Worm (Caenorhabditis elegans) whole organism, L3 larva: ENCODE data around the gene vnut-1.
A peak's percentile ranks its signal among the peaks of the same experiment; 100 is the strongest.

ENCODE experiments used
- R02D3.7 ChIP-seq: fragments of 150-350 bp; optimal IDR thresholded peaks from 2 replicates; lab custom pipeline; 2014; ENCODE audit warnings: missing biosample characterization, missing genetic modification characterization
- ZK546.5 ChIP-seq: sonication (generic microtip); optimal IDR thresholded peaks from 2 replicates; lab custom pipeline; 2017; ENCODE audit warnings: missing biosample characterization, missing genetic modification characterization
- aly-2 ChIP-seq: fragments of 150-350 bp; optimal IDR thresholded peaks from 2 replicates; lab custom pipeline; 2014; ENCODE audit warnings: missing biosample characterization, missing genetic modification characterization
- ama-1 ChIP-seq: fragments of 150-350 bp; optimal IDR thresholded peaks from 2 replicates; lab custom pipeline; 2018
- ceh-82 ChIP-seq: fragments of 150-350 bp; optimal IDR thresholded peaks from 2 replicates; lab custom pipeline; 2014; ENCODE audit warnings: missing biosample characterization, missing genetic modification characterization
- daf-12 ChIP-seq: fragments of 150-350 bp; optimal IDR thresholded peaks from 2 replicates; lab custom pipeline; 2014; ENCODE audit warnings: missing biosample characterization, missing genetic modification reagents, missing genetic modification characterization
- egl-27 ChIP-seq: sonication (generic microtip); optimal IDR thresholded peaks from 4 replicates; lab custom pipeline; 2017; ENCODE audit warnings: missing biosample characterization, missing genetic modification reagents, missing genetic modification characterization
- egl-5 ChIP-seq: fragments of 150-350 bp; optimal IDR thresholded peaks from 2 replicates; lab custom pipeline; 2017; ENCODE audit warnings: missing biosample characterization, missing genetic modification reagents, missing genetic modification characterization, inconsistent platforms
- elt-2 ChIP-seq: sonication (generic microtip); optimal IDR thresholded peaks from 2 replicates; lab custom pipeline; 2016; ENCODE audit warnings: missing genetic modification reagents, mild to moderate bottlenecking, missing genetic modification characterization, missing compliant biosample characterization
- elt-3 ChIP-seq, 3 experiments: fragments of 150-350 bp in 1 of 3; sonication (generic microtip) in 2 of 3; optimal IDR thresholded peaks; 2 replicates in 2 of 3; 4 replicates in 1 of 3; lab custom pipeline; 2014 to 2017; ENCODE audit warnings: missing biosample characterization in 3 of 3, missing genetic modification characterization in 3 of 3
- eor-1 ChIP-seq, 2 experiments: fragments of 150-350 bp; optimal IDR thresholded peaks; 2 replicates each; lab custom pipeline; 2014 to 2018; ENCODE audit warnings: missing biosample characterization in 2 of 2, missing genetic modification characterization in 2 of 2
- fkh-10 ChIP-seq: sonication (generic microtip); optimal IDR thresholded peaks from 2 replicates; lab custom pipeline; 2017; ENCODE audit warnings: missing biosample characterization, missing genetic modification reagents, missing genetic modification characterization
- fos-1 ChIP-seq: fragments of 150-350 bp; optimal IDR thresholded peaks from 2 replicates; lab custom pipeline; 2014; ENCODE audit warnings: missing biosample characterization, missing genetic modification characterization
- jun-1 ChIP-seq: fragments of 150-350 bp; optimal IDR thresholded peaks from 2 replicates; lab custom pipeline; 2014; ENCODE audit warnings: missing biosample characterization, missing genetic modification reagents, missing genetic modification characterization
- lin-15B ChIP-seq: fragments of 150-350 bp; optimal IDR thresholded peaks from 2 replicates; lab custom pipeline; 2014; ENCODE audit warnings: missing biosample characterization, missing genetic modification characterization
- lin-39 ChIP-seq: fragments of 150-350 bp; optimal IDR thresholded peaks from 2 replicates; lab custom pipeline; 2018; ENCODE audit warnings: missing biosample characterization, missing genetic modification reagents, missing genetic modification characterization
- mdl-1 ChIP-seq: fragments of 150-350 bp; optimal IDR thresholded peaks from 2 replicates; lab custom pipeline; 2014; ENCODE audit warnings: missing biosample characterization, missing genetic modification characterization
- mml-1 ChIP-seq: fragments of 150-350 bp; sonication (generic microtip); optimal IDR thresholded peaks from 3 replicates; lab custom pipeline; 2014; ENCODE audit warnings: missing biosample characterization, missing genetic modification characterization
- nfya-1 ChIP-seq: sonication (generic microtip); optimal IDR thresholded peaks from 2 replicates; lab custom pipeline; 2017; ENCODE audit warnings: missing genetic modification characterization, mild to moderate bottlenecking, missing compliant biosample characterization, antibody characterized with exemption, moderate library complexity; ENCODE audit not compliant: insufficient read depth
- nhr-11 ChIP-seq: fragments of 150-350 bp; optimal IDR thresholded peaks from 2 replicates; lab custom pipeline; 2014; ENCODE audit warnings: missing biosample characterization, missing genetic modification characterization
- nhr-12 ChIP-seq: fragments of 150-350 bp; optimal IDR thresholded peaks from 2 replicates; lab custom pipeline; 2014; ENCODE audit warnings: missing biosample characterization, missing genetic modification characterization
- nhr-237 ChIP-seq: fragments of 150-350 bp; optimal IDR thresholded peaks from 2 replicates; lab custom pipeline; 2014; ENCODE audit warnings: missing biosample characterization, missing genetic modification characterization
- nhr-28 ChIP-seq: fragments of 150-350 bp; optimal IDR thresholded peaks from 2 replicates; lab custom pipeline; 2014; ENCODE audit warnings: missing biosample characterization, missing genetic modification characterization
- nhr-76 ChIP-seq: fragments of 150-350 bp; sonication (generic microtip); optimal IDR thresholded peaks from 5 replicates; lab custom pipeline; 2014; ENCODE audit warnings: missing biosample characterization, missing genetic modification characterization
- nhr-77 ChIP-seq: fragments of 150-350 bp; optimal IDR thresholded peaks from 2 replicates; lab custom pipeline; 2014; ENCODE audit warnings: missing biosample characterization, missing genetic modification characterization
- pha-4 ChIP-seq: fragments of 150-350 bp; optimal IDR thresholded peaks from 2 replicates; lab custom pipeline; 2014; ENCODE audit warnings: missing biosample characterization, missing genetic modification reagents, missing genetic modification characterization
- skn-1 ChIP-seq: fragments of 150-350 bp; optimal IDR thresholded peaks from 2 replicates; lab custom pipeline; 2014; ENCODE audit warnings: missing biosample characterization, missing genetic modification characterization
- snpc-4 ChIP-seq: fragments of 150-350 bp; optimal IDR thresholded peaks from 2 replicates; lab custom pipeline; 2014; ENCODE audit warnings: missing biosample characterization, missing genetic modification characterization
- tbx-2 ChIP-seq: sonication (generic microtip); optimal IDR thresholded peaks from 2 replicates; lab custom pipeline; 2016; ENCODE audit warnings: mild to moderate bottlenecking, missing genetic modification characterization, missing compliant biosample characterization
- unc-39 ChIP-seq: sonication (generic microtip); optimal IDR thresholded peaks from 4 replicates; lab custom pipeline; 2017; ENCODE audit warnings: missing biosample characterization, missing genetic modification characterization
- unc-62 ChIP-seq: fragments of 150-350 bp; sonication (generic microtip); optimal IDR thresholded peaks from 4 replicates; lab custom pipeline; 2014; ENCODE audit warnings: missing biosample characterization, missing genetic modification reagents, missing genetic modification characterization
- zag-1 ChIP-seq: fragments of 150-350 bp; optimal IDR thresholded peaks from 2 replicates; lab custom pipeline; 2014; ENCODE audit warnings: missing biosample characterization, missing genetic modification characterization
- ztf-11 ChIP-seq: fragments of 150-350 bp; optimal IDR thresholded peaks from 2 replicates; lab custom pipeline; 2014; ENCODE audit warnings: missing biosample characterization, missing genetic modification characterization
- ztf-4 ChIP-seq: fragments of 150-350 bp; optimal IDR thresholded peaks from 2 replicates; lab custom pipeline; 2014; ENCODE audit warnings: missing biosample characterization, missing genetic modification characterization

Gene vnut-1

ce11 chrII:14510162-14510561, 20.6 kb downstream of the vnut-1 start:
- peak; percentile 54 for TF ChIP-seq elt-2 (tag; lab: Kevin White, UChicago)
- no peak for TF ChIP-seq unc-39 (tag; lab: Kevin White, UChicago)
- TF ChIP-seq, all 47 proteins: peak for 1

ce11 chrII:14511189-14511588, 21.6 kb downstream of the vnut-1 start, which contains the start of gene K10H10.13:
Gene K10H10.13 (minus strand): TSS chrII:14511289.
- no peak for TF ChIP-seq egl-5 (tag; lab: Kevin White, UChicago)
- TF ChIP-seq zag-1 (tag; lab: Kevin White, UChicago): no peak

ce11 chrII:14515017-14515416, 25.4 kb downstream of the vnut-1 start, which contains the start of gene K10H10.9:
Gene K10H10.9 (minus strand): TSS chrII:14515117.
- no peak for TF ChIP-seq zag-1 (tag; lab: Kevin White, UChicago)

ce11 chrII:14522037-14522436, 32.4 kb downstream of the vnut-1 start, which contains the start of gene btb-19:
Gene btb-19 (minus strand): TSS chrII:14522137.
- TF ChIP-seq nhr-28 (tag; lab: Kevin White, UChicago) (no peak), ZK546.5 (tag; lab: Kevin White, UChicago) (no peak), mdl-1 (tag; lab: Kevin White, UChicago) (no peak), eor-1 (tag; optimal IDR thresholded peaks at IDR 0.05; lab: Kevin White, UChicago) (no peak), nhr-11 (tag; lab: Kevin White, UChicago) (no peak), snpc-4 (no peak), jun-1 (tag; lab: Kevin White, UChicago) (no peak), nfya-1 (tag; lab: Kevin White, UChicago) (no peak), aly-2 (tag; lab: Kevin White, UChicago) (no peak), mml-1 (no peak), unc-39 (tag; lab: Kevin White, UChicago) (no peak), elt-3 (tag; optimal IDR thresholded peaks at IDR 0.05; lab: Kevin White, UChicago) (no peak)

- TF ChIP-seq pha-4 (tag; lab: Kevin White, UChicago): no peak
- TF ChIP-seq nhr-76 (tag; lab: Kevin White, UChicago): no peak
- TF ChIP-seq mdl-1 (tag; lab: Kevin White, UChicago): no peak
- no peak for TF ChIP-seq unc-39 (tag; lab: Kevin White, UChicago)
- TF ChIP-seq, all 47 proteins: peak for 0
These were observed 33.5 kb downstream of the vnut-1 start, which contains the start of gene btb-20 for ce11 chrII:14523070-14523572. Gene btb-20 (minus strand): TSS chrII:14523522.

- no peak for TF ChIP-seq nhr-12 (tag; lab: Kevin White, UChicago)
- TF ChIP-seq ztf-4 (tag; lab: Kevin White, UChicago): no peak
- no peak for TF ChIP-seq skn-1
- no peak for TF ChIP-seq jun-1 (tag; lab: Kevin White, UChicago)
- TF ChIP-seq egl-27 (tag; lab: Kevin White, UChicago): no peak
- TF ChIP-seq fkh-10 (GFP tag; lab: Kevin White, UChicago): no peak
These were observed 34.1 kb downstream of the vnut-1 start, which contains the start of gene pot-2 for ce11 chrII:14523645-14524223. Gene pot-2 (plus strand): TSS chrII:14524173.

- TF ChIP-seq pha-4 (tag; lab: Kevin White, UChicago): no peak
- TF ChIP-seq lin-39 (tag; lab: Kevin White, UChicago): no peak
- no peak for TF ChIP-seq ztf-11 (tag; lab: Kevin White, UChicago)
- no peak for TF ChIP-seq nhr-12 (tag; lab: Kevin White, UChicago)
- TF ChIP-seq lin-15B (tag; lab: Kevin White, UChicago): no peak
- no peak for TF ChIP-seq nhr-237 (tag; lab: Kevin White, UChicago)
- TF ChIP-seq ceh-82: no peak
- no peak for TF ChIP-seq nhr-77 (tag; lab: Kevin White, UChicago)
- TF ChIP-seq unc-62 (GFP tag; lab: Kevin White, UChicago): no peak
- TF ChIP-seq ama-1 (lab: Kevin White, UChicago): no peak
- TF ChIP-seq R02D3.7 (tag; lab: Kevin White, UChicago): no peak
- TF ChIP-seq daf-12 (tag; lab: Kevin White, UChicago): no peak
- TF ChIP-seq fos-1 (tag; lab: Kevin White, UChicago): no peak
- TF ChIP-seq tbx-2 (tag; lab: Kevin White, UChicago): no peak
- TF ChIP-seq ZK546.5 (tag; lab: Kevin White, UChicago): no peak
- TF ChIP-seq nhr-11 (tag; lab: Kevin White, UChicago): no peak
- no peak for TF ChIP-seq nfya-1 (tag; lab: Kevin White, UChicago)
- TF ChIP-seq zag-1 (tag; lab: Kevin White, UChicago): no peak
- TF ChIP-seq snpc-4: no peak
These were observed 35.4 kb downstream of the vnut-1 start, which contains the start of gene F57C2.4 for ce11 chrII:14525013-14525412. Gene F57C2.4 (plus strand): TSS chrII:14525313.
